Worm (Caenorhabditis elegans): ENCODE measurements around the gene mrpl-4.
A peak's percentile ranks its signal among the peaks of the same experiment; 100 is the strongest.

The mrpl-4 gene

ce11 chrV:8450690-8451089, 16.4 kb upstream of the mrpl-4 start:
- TF ChIP-seq W03F9.2 (tag; optimal IDR thresholded peaks at IDR 0.05) (no peak), dao-5 (tag; optimal IDR thresholded peaks at IDR 0.05) (no peak), him-1 (tag; optimal IDR thresholded peaks at IDR 0.05) (no peak)

DNA sequence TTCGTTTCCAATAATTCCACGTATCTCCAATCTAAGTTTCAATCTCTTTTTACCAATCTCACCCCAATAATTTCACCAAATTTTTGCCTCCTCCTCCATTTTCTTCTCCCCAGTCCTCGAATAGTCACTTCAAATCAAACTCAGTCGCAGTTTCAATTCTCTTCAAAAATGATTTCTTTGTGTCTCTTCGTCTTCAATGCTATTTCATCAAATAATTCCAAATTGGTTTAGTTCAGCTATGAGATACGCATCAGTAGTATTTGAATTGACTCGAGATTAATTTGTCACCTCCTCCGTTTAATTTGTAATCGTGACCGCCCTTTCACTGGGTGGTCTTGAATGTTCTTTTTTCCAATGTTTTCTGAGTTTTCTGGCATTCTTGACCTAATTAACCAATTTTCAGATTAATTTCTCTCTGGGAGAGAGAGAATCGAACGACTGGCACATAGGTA, 12.0 kb upstream of the mrpl-4 start, which contains the start of gene T23B12.11:
Gene T23B12.11 (plus strand): TSS at position 402 of the 452 bp plus-strand sequence.
- TF ChIP-seq dao-5 (tag; optimal IDR thresholded peaks at IDR 0.05) (no peak), him-1 (tag; optimal IDR thresholded peaks at IDR 0.05) (no peak), W03F9.2 (tag; optimal IDR thresholded peaks at IDR 0.05) (no peak)

DNA sequence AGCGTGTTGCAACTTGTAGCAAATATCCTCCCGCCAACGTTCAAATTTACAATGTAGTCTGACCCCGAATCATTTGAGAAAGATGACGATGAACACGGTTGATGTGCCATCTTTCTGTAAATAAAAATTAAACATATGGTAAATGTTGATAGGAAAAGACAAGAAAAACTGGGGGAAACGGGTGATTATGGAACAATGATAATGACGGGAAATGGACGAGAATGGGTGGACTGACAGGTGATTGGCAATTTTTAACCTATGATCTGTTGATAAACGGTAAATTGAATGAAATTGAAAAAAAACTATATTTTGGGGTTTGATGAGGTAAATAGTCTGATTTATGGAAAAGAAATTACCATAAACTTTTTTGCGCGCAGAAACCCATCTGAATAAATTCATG, 6.8 kb upstream of the mrpl-4 start, which contains the start of gene T23B12.6:
Gene T23B12.6 (minus strand): TSS at position 114 of the 400 bp plus-strand sequence.
- TF ChIP-seq dao-5 (tag; optimal IDR thresholded peaks at IDR 0.05) (no peak), W03F9.2 (tag; optimal IDR thresholded peaks at IDR 0.05) (no peak), him-1 (tag; optimal IDR thresholded peaks at IDR 0.05) (no peak)

ce11 chrV:8460800-8461199, 6.3 kb upstream of the mrpl-4 start:
- TF ChIP-seq dao-5 (tag; optimal IDR thresholded peaks at IDR 0.05) = no peak
- no peak for TF ChIP-seq W03F9.2 (tag; optimal IDR thresholded peaks at IDR 0.05)
- TF ChIP-seq him-1 (tag; optimal IDR thresholded peaks at IDR 0.05) = no peak

- peak; percentile 88 for TF ChIP-seq W03F9.2 (tag; optimal IDR thresholded peaks at IDR 0.05)
- no peak for TF ChIP-seq dao-5 (tag; optimal IDR thresholded peaks at IDR 0.05)
Observed at ce11 chrV:8462074-8462473, 5.0 kb upstream of the mrpl-4 start, which contains the start of the genes dnj-22 and natc-1. Gene dnj-22 (minus strand): TSS chrV:8462120. Gene natc-1 (plus strand): TSS chrV:8462359.

DNA sequence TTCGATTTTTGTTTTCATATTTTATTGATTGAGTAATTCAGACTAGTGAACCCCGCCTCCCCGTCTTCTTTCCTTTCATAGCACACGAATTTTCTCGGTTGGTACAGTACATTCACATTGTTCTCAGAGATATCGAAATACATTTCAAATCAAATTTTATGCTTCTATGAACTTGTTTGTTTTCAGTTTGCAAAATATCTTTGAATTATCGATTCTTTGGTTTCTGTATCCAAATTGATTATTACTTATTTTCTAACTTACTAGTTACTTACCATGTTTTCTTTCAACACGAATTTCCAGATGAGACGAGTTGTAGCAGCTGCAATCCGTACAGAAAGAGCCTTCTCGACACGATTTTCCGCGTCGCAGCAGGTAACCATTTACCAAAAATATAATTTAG, 1.7 kb upstream of the mrpl-4 start, which contains the start of gene mrps-2:
Gene mrps-2 (plus strand): TSS at position 301 of the 400 bp plus-strand sequence.
- TF ChIP-seq him-1 (tag; optimal IDR thresholded peaks at IDR 0.05) (no peak), W03F9.2 (tag; optimal IDR thresholded peaks at IDR 0.05) (no peak), dao-5 (tag; optimal IDR thresholded peaks at IDR 0.05) (no peak)

DNA sequence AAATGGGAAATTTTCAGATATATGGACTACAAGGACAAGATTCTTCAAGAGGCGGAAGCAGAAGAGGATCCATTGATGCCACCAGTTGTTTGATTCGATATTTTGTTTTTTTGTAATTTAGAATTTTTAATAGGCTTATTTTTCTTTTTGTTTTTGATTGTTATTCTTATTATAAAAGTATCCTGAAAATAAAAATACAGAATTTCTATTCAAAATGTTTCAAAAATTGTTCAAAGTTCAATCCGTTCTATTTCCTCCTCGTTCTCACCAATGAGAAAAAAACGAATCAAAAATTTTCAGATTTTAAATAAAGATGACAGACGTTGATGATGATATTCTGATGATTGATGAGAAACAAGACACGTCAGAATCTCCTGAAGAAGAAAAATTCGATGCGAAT, 1.7 kb downstream of the mrpl-4 start, which contains the start of gene phf-30:
Gene phf-30 (plus strand): TSS at position 301 of the 400 bp plus-strand sequence.
- TF ChIP-seq W03F9.2 (tag; optimal IDR thresholded peaks at IDR 0.05) = no peak
- TF ChIP-seq dao-5 (tag; optimal IDR thresholded peaks at IDR 0.05) = no peak
- TF ChIP-seq him-1 (tag; optimal IDR thresholded peaks at IDR 0.05) = no peak

DNA sequence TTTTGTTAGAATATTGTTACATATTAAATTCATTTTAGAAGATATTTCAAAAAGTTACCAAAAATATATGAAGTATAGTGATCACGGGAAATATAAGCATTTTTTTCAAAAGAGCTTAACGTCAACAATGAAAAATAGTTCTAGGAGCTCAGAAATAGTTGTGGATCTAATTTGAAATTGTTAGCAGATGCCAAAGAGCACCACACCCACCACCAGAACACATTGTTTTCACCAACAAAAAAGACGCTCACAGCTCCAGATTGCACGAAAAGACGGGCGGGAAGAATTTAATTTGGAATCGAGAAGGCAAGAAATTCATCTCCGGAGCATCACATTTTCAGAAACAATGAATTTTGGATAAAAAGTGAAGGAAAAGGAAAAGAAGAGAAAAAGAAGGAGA, 3.8 kb downstream of the mrpl-4 start, which contains the start of gene gplb-1:
Gene gplb-1 (minus strand): TSS at position 337 of the 400 bp plus-strand sequence.
- TF ChIP-seq dao-5 (tag; optimal IDR thresholded peaks at IDR 0.05) = no peak
- no peak for TF ChIP-seq W03F9.2 (tag; optimal IDR thresholded peaks at IDR 0.05)
- no peak for TF ChIP-seq him-1 (tag; optimal IDR thresholded peaks at IDR 0.05)

ce11 chrV:8481274-8481673, 14.2 kb downstream of the mrpl-4 start:
- TF ChIP-seq W03F9.2 (tag; optimal IDR thresholded peaks at IDR 0.05) (no peak), dao-5 (tag; optimal IDR thresholded peaks at IDR 0.05) (no peak), him-1 (tag; optimal IDR thresholded peaks at IDR 0.05) (no peak)

- TF ChIP-seq him-1 (tag; optimal IDR thresholded peaks at IDR 0.05) (no peak), dao-5 (tag; optimal IDR thresholded peaks at IDR 0.05) (no peak), W03F9.2 (tag; optimal IDR thresholded peaks at IDR 0.05) (no peak)
Observed at ce11 chrV:8494260-8494939, 27.3 kb downstream of the mrpl-4 start, which contains the start of gene pxn-1. Gene pxn-1 (plus strand): TSS chrV:8494889.

ce11 chrV:8495106-8495505, 28.0 kb downstream of the mrpl-4 start:
- TF ChIP-seq dao-5 (tag; optimal IDR thresholded peaks at IDR 0.05) = no peak
- no peak for TF ChIP-seq him-1 (tag; optimal IDR thresholded peaks at IDR 0.05)
- TF ChIP-seq W03F9.2 (tag; optimal IDR thresholded peaks at IDR 0.05) = no peak

DNA sequence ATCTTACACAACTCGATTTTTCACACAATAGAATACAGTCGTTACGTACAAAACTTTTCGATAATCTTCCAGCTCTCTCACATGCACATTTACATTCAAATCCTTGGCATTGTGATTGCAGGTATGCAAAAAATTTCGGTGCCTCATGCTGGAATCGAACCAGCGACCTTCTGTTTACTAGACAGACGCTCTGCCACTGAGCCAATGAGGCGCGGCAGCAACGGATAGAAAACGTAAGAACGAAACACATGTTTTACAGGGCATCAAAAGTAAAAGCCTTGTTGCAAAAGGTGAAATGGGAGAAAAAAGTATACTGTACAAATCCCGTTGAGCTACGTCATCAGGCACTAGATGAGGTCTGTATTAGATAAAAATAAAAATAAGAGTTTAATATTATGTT, 28.9 kb downstream of the mrpl-4 start:
- TF ChIP-seq dao-5 (tag; optimal IDR thresholded peaks at IDR 0.05) (no peak), W03F9.2 (tag; optimal IDR thresholded peaks at IDR 0.05) (no peak), him-1 (tag; optimal IDR thresholded peaks at IDR 0.05) (no peak)

ce11 chrV:8499407-8499806, 32.3 kb downstream of the mrpl-4 start:
- TF ChIP-seq him-1 (tag; optimal IDR thresholded peaks at IDR 0.05) (no peak), W03F9.2 (tag; optimal IDR thresholded peaks at IDR 0.05) (no peak), dao-5 (tag; optimal IDR thresholded peaks at IDR 0.05) (no peak)

DNA sequence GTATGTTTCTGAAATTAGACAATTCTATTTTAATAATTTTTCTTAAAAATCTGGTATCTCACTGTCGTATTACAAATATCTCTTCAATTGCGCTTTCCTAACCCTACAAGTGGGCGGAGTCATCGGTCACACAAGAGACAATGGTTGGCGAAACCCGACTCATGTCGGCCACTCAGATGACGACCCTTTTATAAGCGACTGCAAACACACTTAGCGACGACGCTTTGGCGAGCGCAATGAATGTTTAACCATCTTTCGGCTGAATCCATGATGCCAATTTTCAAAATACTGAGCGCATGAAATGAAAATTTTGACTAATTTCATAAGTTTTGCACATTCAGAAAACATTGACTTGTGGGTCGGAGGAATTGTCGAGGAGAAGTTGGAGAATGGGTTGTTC, 33.3 kb downstream of the mrpl-4 start:
- TF ChIP-seq W03F9.2 (tag; optimal IDR thresholded peaks at IDR 0.05) (peak; percentile 84), him-1 (tag; optimal IDR thresholded peaks at IDR 0.05) (peak; percentile 97), dao-5 (tag; optimal IDR thresholded peaks at IDR 0.05) (peak; percentile 96)

Data from whole organism, L4/young adult.